Worm (Caenorhabditis elegans): ENCODE results near the gene nac-1.

ce11 chrX:14872817-14873469 is 22.0 kb upstream of the nac-1 start, which contains the start of gene F31F6.3:
- TF ChIP-seq mdl-1 (tag; optimal IDR thresholded peaks at IDR 0.05), result no peak
- TF ChIP-seq unc-62 (GFP tag; optimal IDR thresholded peaks at IDR 0.05), result no peak
- no peak for TF ChIP-seq pqm-1 (tag; optimal IDR thresholded peaks at IDR 0.05)

Measured in whole organism, L3 larva.